Fruit fly (Drosophila melanogaster) whole organism, embryonic: Measurements from ENCODE around the gene CG11263.

Experiments
- Antp ChIP-seq: fragments of 200-800 bp; sonication (Bioruptor generic); optimal IDR thresholded peaks from 3 replicates; lab custom pipeline; 2016; ENCODE audit warnings: missing biosample characterization, missing genetic modification characterization
- Blimp-1 ChIP-seq: fragments of 200-800 bp; sonication (Bioruptor generic); optimal IDR thresholded peaks from 3 replicates; lab custom pipeline; 2018; ENCODE audit warnings: missing biosample characterization, missing genetic modification characterization, mild to moderate bottlenecking, moderate library complexity, missing genetic modification reagents
- CG10979 ChIP-seq: fragments of 200-800 bp; sonication (Bioruptor generic); optimal IDR thresholded peaks from 2 replicates; lab custom pipeline; 2018; ENCODE audit warnings: missing biosample characterization, mild to moderate bottlenecking, missing genetic modification characterization, moderate library complexity
- CG11398 ChIP-seq: fragments of 200-800 bp; sonication (Bioruptor generic); optimal IDR thresholded peaks from 2 replicates; lab custom pipeline; 2016; ENCODE audit warnings: missing biosample characterization, missing genetic modification characterization
- CG13123 ChIP-seq: fragments of 200-800 bp; sonication (Bioruptor generic); optimal IDR thresholded peaks from 2 replicates; lab custom pipeline; 2016; ENCODE audit warnings: missing biosample characterization, missing genetic modification characterization
- CG15073 ChIP-seq: fragments of 200-800 bp; sonication (Bioruptor generic); optimal IDR thresholded peaks from 2 replicates; lab custom pipeline; 2016; ENCODE audit warnings: missing biosample characterization, missing genetic modification characterization
- CG15601 ChIP-seq: fragments of 200-800 bp; sonication (Bioruptor generic); optimal IDR thresholded peaks from 3 replicates; lab custom pipeline; 2019; ENCODE audit warnings: missing biosample characterization, mild to moderate bottlenecking, missing genetic modification characterization, moderate library complexity
- CG1647 ChIP-seq: fragments of 200-800 bp; sonication (Bioruptor generic); optimal IDR thresholded peaks from 3 replicates; lab custom pipeline; 2016; ENCODE audit warnings: missing biosample characterization, missing genetic modification characterization
- CG16813 ChIP-seq: fragments of 200-800 bp; sonication (Bioruptor generic); IDR thresholded peaks from 3 replicates; pipeline ENCODE4 v1.3.6; 2022; ENCODE audit warnings: missing biosample characterization, missing genetic modification characterization; ENCODE audit not compliant: partially characterized antibody
- CG17568 ChIP-seq: fragments of 200-800 bp; sonication (Bioruptor generic); optimal IDR thresholded peaks from 2 replicates; lab custom pipeline; 2018; ENCODE audit warnings: missing biosample characterization, mild to moderate bottlenecking, missing genetic modification characterization, moderate library complexity
- CG17912 ChIP-seq: fragments of 200-800 bp; sonication (Bioruptor generic); optimal IDR thresholded peaks from 2 replicates; lab custom pipeline; 2018; ENCODE audit warnings: missing biosample characterization, mild to moderate bottlenecking, missing genetic modification characterization
- CG2712 ChIP-seq: fragments of 200-800 bp; optimal IDR thresholded peaks from 3 replicates; lab custom pipeline; 2019; ENCODE audit warnings: missing biosample characterization, mild to moderate bottlenecking, missing genetic modification characterization, moderate library complexity
- CG2875 ChIP-seq: fragments of 200-800 bp; sonication (Bioruptor generic); optimal IDR thresholded peaks from 2 replicates; lab custom pipeline; 2017; ENCODE audit warnings: missing biosample characterization, mild to moderate bottlenecking, missing genetic modification characterization, missing genetic modification reagents
- CG33557 ChIP-seq: fragments of 200-800 bp; sonication (Bioruptor generic); optimal IDR thresholded peaks from 2 replicates; lab custom pipeline; 2019; ENCODE audit warnings: missing biosample characterization, mild to moderate bottlenecking, missing genetic modification characterization, moderate library complexity
- CG4360 ChIP-seq: fragments of 200-800 bp; sonication (Bioruptor generic); IDR thresholded peaks from 2 replicates; pipeline ENCODE4 v1.3.6; 2022; ENCODE audit warnings: missing biosample characterization, missing genetic modification characterization
- CG8290 ChIP-seq, 3 experiments: fragments of 200-800 bp; sonication (Bioruptor generic); optimal IDR thresholded peaks; 2 replicates each; lab custom pipeline; 2016 to 2019; ENCODE audit warnings: missing biosample characterization in 3 of 3, missing genetic modification characterization in 3 of 3, mild to moderate bottlenecking in 2 of 3, moderate library complexity in 1 of 3
- CG8359 ChIP-seq: fragments of 200-800 bp; sonication (Bioruptor generic); optimal IDR thresholded peaks from 2 replicates; lab custom pipeline; 2017; ENCODE audit warnings: missing biosample characterization, mild to moderate bottlenecking, missing genetic modification characterization, borderline replicate concordance
- CrebB ChIP-seq: fragments of 200-800 bp; sonication (Bioruptor generic); optimal IDR thresholded peaks from 3 replicates; lab custom pipeline; 2018; ENCODE audit warnings: missing biosample characterization, mild to moderate bottlenecking, missing genetic modification characterization
- Dfd ChIP-seq, 2 experiments: fragments of >200 bp; optimal IDR thresholded peaks; 2 replicates each; lab custom pipeline; 2017; ENCODE audit warnings: missing biosample characterization in 2 of 2, missing genetic modification characterization in 2 of 2
- HLHmδ ChIP-seq: fragments of 200-800 bp; sonication (Bioruptor generic); optimal IDR thresholded peaks from 2 replicates; lab custom pipeline; 2018; ENCODE audit warnings: missing biosample characterization, mild to moderate bottlenecking, missing genetic modification characterization, moderate library complexity
- Hand ChIP-seq: fragments of 200-800 bp; sonication (Bioruptor generic); optimal IDR thresholded peaks from 2 replicates; lab custom pipeline; 2017; ENCODE audit warnings: mild to moderate bottlenecking, missing biosample characterization, missing genetic modification reagents, missing genetic modification characterization
- Hmr ChIP-seq: fragments of 200-800 bp; sonication (Bioruptor generic); optimal IDR thresholded peaks from 3 replicates; lab custom pipeline; 2017; ENCODE audit warnings: mild to moderate bottlenecking, missing biosample characterization, missing genetic modification reagents, missing genetic modification characterization
- Hr3 ChIP-seq: fragments of 200-800 bp; sonication (Bioruptor generic); optimal IDR thresholded peaks from 3 replicates; lab custom pipeline; 2016; ENCODE audit warnings: missing biosample characterization, missing genetic modification characterization
- Lhr ChIP-seq: fragments of 200-800 bp; sonication (Bioruptor generic); optimal IDR thresholded peaks from 3 replicates; lab custom pipeline; 2017; ENCODE audit warnings: mild to moderate bottlenecking, missing biosample characterization, missing genetic modification reagents, missing genetic modification characterization
- Poxn ChIP-seq: fragments of 200-800 bp; sonication (Bioruptor generic); IDR thresholded peaks from 2 replicates; pipeline ENCODE4 v1.3.6; 2022; ENCODE audit warnings: missing biosample characterization, missing genetic modification characterization
- Ravus ChIP-seq: fragments of 200-800 bp; sonication (Bioruptor generic); IDR thresholded peaks from 2 replicates; pipeline ENCODE4 v1.3.6; 2022; ENCODE audit warnings: missing biosample characterization, missing genetic modification characterization
- Sox100B ChIP-seq: fragments of 200-800 bp; sonication (Bioruptor generic); optimal IDR thresholded peaks from 3 replicates; lab custom pipeline; 2018; ENCODE audit warnings: missing biosample characterization, mild to moderate bottlenecking, missing genetic modification characterization
- TFAM ChIP-seq: fragments of 200-800 bp; sonication (Bioruptor generic); optimal IDR thresholded peaks from 2 replicates; lab custom pipeline; 2017; ENCODE audit warnings: missing biosample characterization, missing genetic modification characterization, inconsistent platforms
- en ChIP-seq: fragments of 200-800 bp; sonication (Bioruptor generic); optimal IDR thresholded peaks from 2 replicates; lab custom pipeline; 2016; ENCODE audit warnings: missing biosample characterization, missing genetic modification characterization
- esg ChIP-seq: fragments of 200-800 bp; sonication (Bioruptor generic); conservative IDR thresholded peaks from 2 replicates; pipeline ENCODE4 v1.3.6; 2022; ENCODE audit warnings: missing biosample characterization, missing genetic modification characterization
- gsb-n ChIP-seq: fragments of 200-800 bp; sonication (Bioruptor generic); optimal IDR thresholded peaks from 3 replicates; lab custom pipeline; 2018; ENCODE audit warnings: missing biosample characterization, mild to moderate bottlenecking, missing genetic modification characterization
- hth ChIP-seq: fragments of >200 bp; optimal IDR thresholded peaks from 2 replicates; lab custom pipeline; 2017; ENCODE audit warnings: inconsistent platforms
- lola ChIP-seq, 3 experiments: fragments of >200 bp in 2 of 3; fragments of 200-800 bp in 1 of 3; sonication (Bioruptor generic) in 1 of 3; optimal IDR thresholded peaks; 2 replicates each; lab custom pipeline; 2017 to 2019; ENCODE audit warnings: missing biosample characterization in 3 of 3, missing genetic modification characterization in 3 of 3, mild to moderate bottlenecking in 1 of 3, moderate library complexity in 1 of 3
- maf-S ChIP-seq: fragments of 200-800 bp; sonication (Bioruptor generic); optimal IDR thresholded peaks from 2 replicates; lab custom pipeline; 2016; ENCODE audit warnings: missing biosample characterization, missing genetic modification characterization
- nom ChIP-seq: fragments of 200-800 bp; sonication (Bioruptor generic); optimal IDR thresholded peaks from 2 replicates; lab custom pipeline; 2017; ENCODE audit warnings: missing biosample characterization, missing genetic modification characterization, mild to moderate bottlenecking, moderate library complexity, missing genetic modification reagents
- pfk ChIP-seq: fragments of 200-800 bp; sonication (Bioruptor generic); optimal IDR thresholded peaks from 2 replicates; lab custom pipeline; 2018; ENCODE audit warnings: missing biosample characterization, mild to moderate bottlenecking, missing genetic modification characterization, moderate library complexity
- sc ChIP-seq, 3 experiments: fragments of >200 bp in 2 of 3; fragments of 200-800 bp in 1 of 3; sonication (Bioruptor generic) in 1 of 3; optimal IDR thresholded peaks; 2 replicates in 2 of 3; 3 replicates in 1 of 3; lab custom pipeline; 2017; ENCODE audit warnings: mild to moderate bottlenecking in 1 of 3, missing biosample characterization in 1 of 3, missing genetic modification characterization in 1 of 3, missing genetic modification reagents in 1 of 3
- sqz ChIP-seq: fragments of 200-800 bp; sonication (Bioruptor generic); optimal IDR thresholded peaks from 3 replicates; lab custom pipeline; 2018; ENCODE audit warnings: missing biosample characterization, mild to moderate bottlenecking, missing genetic modification characterization
- vfl ChIP-seq: fragments of 200-800 bp; sonication (Bioruptor generic); optimal IDR thresholded peaks from 2 replicates; lab custom pipeline; 2016; ENCODE audit warnings: missing biosample characterization, missing genetic modification characterization
- yki ChIP-seq: fragments of >200 bp; optimal IDR thresholded peaks from 3 replicates; lab custom pipeline; 2018

The CG11263 gene

DNA sequence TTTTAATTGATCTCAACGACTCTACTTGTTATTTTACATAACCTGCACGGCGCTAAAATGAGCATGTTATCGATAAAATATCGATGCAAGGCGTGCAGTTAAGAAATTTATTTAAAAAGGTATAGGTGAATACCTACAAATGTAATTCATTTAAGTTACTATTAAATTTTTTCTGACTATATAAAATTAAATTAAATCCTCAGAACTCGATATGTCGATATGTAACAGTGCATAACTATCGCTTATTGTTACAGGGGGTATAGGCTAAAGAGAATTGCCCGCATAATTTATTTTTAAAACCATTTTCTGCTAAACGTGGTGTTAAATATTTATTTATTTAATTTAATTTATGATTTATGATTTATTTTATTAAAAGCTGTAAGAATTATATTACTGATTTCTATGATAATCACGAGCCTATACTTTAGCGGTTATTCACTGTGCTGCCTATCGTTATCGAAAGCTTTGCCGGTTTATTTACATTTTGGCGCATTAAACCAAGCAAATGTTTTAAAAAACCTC, 11.2 kb downstream of the CG11263 start, which contains the start of the genes mRpL20 and Icmt (continued):
- TF ChIP-seq sc (optimal IDR thresholded peaks at IDR 0.05; lab: Kevin White, UChicago) (no peak), sc (GFP tag; optimal IDR thresholded peaks at IDR 0.05; lab: Kevin White, UChicago) (peak; percentile 81), Dfd (GFP tag; optimal IDR thresholded peaks at IDR 0.05; lab: Kevin White, UChicago) (no peak), esg (GFP tag; lab: Robert Waterston, UW) (peak; percentile 89), sqz (peak; percentile 54), pfk (GFP tag; lab: Kevin White, UChicago) (no peak), gsb-n (peak; percentile 96), Hmr (GFP tag; lab: Kevin White, UChicago) (peak; percentile 95), CG10979 (tag; lab: Kevin White, UChicago) (peak; percentile 81), CG8290 (GFP tag; optimal IDR thresholded peaks at IDR 0.05; lab: Kevin White, UChicago) (peak; percentile 75), CG8290 (tag; optimal IDR thresholded peaks at IDR 0.05; lab: Kevin White, UChicago) (no peak), hth (lab: Kevin White, UChicago) (no peak), lola (GFP tag; optimal IDR thresholded peaks at IDR 0.05; lab: Kevin White, UChicago) (peak in 1 of 3 experiments; percentile 85), en (GFP tag; lab: Kevin White, UChicago) (no peak), Blimp-1 (GFP tag; lab: Kevin White, UChicago) (peak; percentile 84), CG4360 (peak; percentile 79), Hr3 (GFP tag; lab: Kevin White, UChicago) (peak; percentile 94), Sox100B (peak; percentile 83), CG11398 (no peak), CG16813 (GFP tag; lab: Robert Waterston, UW) (peak; percentile 72), CG2875 (peak; percentile 86), CG15601 (tag; lab: Kevin White, UChicago) (peak; percentile 92), maf-S (GFP tag; lab: Kevin White, UChicago) (peak; percentile 37), CG1647 (GFP tag; lab: Kevin White, UChicago) (peak; percentile 36), CG33557 (GFP tag; lab: Kevin White, UChicago) (peak; percentile 70), Lhr (GFP tag; lab: Kevin White, UChicago) (peak; percentile 60), CG17568 (peak; percentile 81), CG13123 (peak; percentile 80), vfl (GFP tag; lab: Kevin White, UChicago) (peak; percentile 59), TFAM (GFP tag; lab: Kevin White, UChicago) (no peak), CG15073 (peak; percentile 52), Ravus (GFP tag; lab: Robert Waterston, UW) (peak; percentile 90), yki (lab: Kevin White, UChicago) (no peak), CrebB (tag; lab: Kevin White, UChicago) (peak; percentile 90), Poxn (GFP tag; lab: Robert Waterston, UW) (peak; percentile 92), Hand (GFP tag; lab: Kevin White, UChicago) (peak; percentile 83), CG2712 (tag; lab: Kevin White, UChicago) (peak; percentile 95), HLHmδ (GFP tag; lab: Kevin White, UChicago) (no peak), Antp (GFP tag; lab: Kevin White, UChicago) (peak; percentile 56), CG17912 (GFP tag; lab: Kevin White, UChicago) (no peak), nom (GFP tag; lab: Kevin White, UChicago) (peak; percentile 66), CG8359 (GFP tag; lab: Kevin White, UChicago) (peak; percentile 25)
